Worm (Caenorhabditis elegans) whole organism, L4/young adult: ENCODE measurements around the gene F41F3.9.

Source experiments
- W03F9.2 ChIP-seq: fragments of 150-350 bp; optimal IDR thresholded peaks from 2 replicates; lab custom pipeline; 2014; ENCODE audit warnings: missing biosample characterization, missing genetic modification characterization
- dao-5 ChIP-seq: sonication (generic microtip); optimal IDR thresholded peaks from 2 replicates; lab custom pipeline; 2016; ENCODE audit warnings: missing genotype, missing genetic modification characterization, moderate library complexity, missing compliant biosample characterization
- him-1 ChIP-seq: sonication (generic microtip); optimal IDR thresholded peaks from 2 replicates; lab custom pipeline; 2016; ENCODE audit warnings: missing genotype, missing genetic modification reagents, missing genetic modification characterization, missing compliant biosample characterization

ce11 chrV:4694466-4695092 lies 39.3 kb downstream of the F41F3.9 start:
- TF ChIP-seq W03F9.2 (tag; lab: Kevin White, UChicago) (no peak), him-1 (tag; lab: Kevin White, UChicago) (no peak), dao-5 (tag; lab: Kevin White, UChicago) (no peak)
